Fruit fly (Drosophila melanogaster) whole organism, prepupa: Measurements from ENCODE around the gene GCS2alpha.

Experiments
- Blimp-1 ChIP-seq: fragments of 200-800 bp; sonication (Bioruptor generic); optimal IDR thresholded peaks from 3 replicates; lab custom pipeline; 2017; ENCODE audit warnings: missing biosample characterization, missing genetic modification characterization, mild to moderate bottlenecking, moderate library complexity, missing genetic modification reagents
- CG10631 ChIP-seq: fragments of 200-800 bp; sonication (Bioruptor generic); optimal IDR thresholded peaks from 2 replicates; lab custom pipeline; 2016; ENCODE audit warnings: missing biosample characterization, missing genetic modification characterization
- CG10669 ChIP-seq: fragments of 200-800 bp; sonication (Bioruptor generic); optimal IDR thresholded peaks from 3 replicates; lab custom pipeline; 2018; ENCODE audit warnings: missing biosample characterization, mild to moderate bottlenecking, missing genetic modification characterization, moderate library complexity
- CG11294 ChIP-seq: fragments of 200-800 bp; sonication (Bioruptor generic); IDR thresholded peaks from 2 replicates; pipeline ENCODE4 v1.3.6; 2022; ENCODE audit warnings: missing biosample characterization, missing genetic modification characterization
- CG11762 ChIP-seq: fragments of 200-800 bp; sonication (Bioruptor generic); optimal IDR thresholded peaks from 3 replicates; lab custom pipeline; 2016; ENCODE audit warnings: missing biosample characterization, missing genetic modification characterization; ENCODE audit not compliant: insufficient read depth
- CG11902 ChIP-seq: fragments of 200-800 bp; sonication (Bioruptor generic); optimal IDR thresholded peaks from 3 replicates; lab custom pipeline; 2016; ENCODE audit warnings: missing biosample characterization, missing genetic modification characterization
- CG15336 ChIP-seq: fragments of 200-800 bp; sonication (Bioruptor generic); IDR thresholded peaks from 2 replicates; pipeline ENCODE4 v1.3.6; 2022; ENCODE audit warnings: missing biosample characterization, missing genetic modification characterization
- CG1621 ChIP-seq: fragments of 200-800 bp; sonication (Bioruptor generic); optimal IDR thresholded peaks from 3 replicates; lab custom pipeline; 2018; ENCODE audit warnings: missing biosample characterization, mild to moderate bottlenecking, missing genetic modification characterization
- CG16779 ChIP-seq: fragments of 200-800 bp; sonication (Bioruptor generic); optimal IDR thresholded peaks from 3 replicates; lab custom pipeline; 2017; ENCODE audit warnings: missing biosample characterization, mild to moderate bottlenecking, missing genetic modification characterization
- CG3032 ChIP-seq: fragments of 200-800 bp; optimal IDR thresholded peaks from 2 replicates; lab custom pipeline; 2019; ENCODE audit warnings: missing biosample characterization, mild to moderate bottlenecking, missing genetic modification characterization, moderate library complexity
- CG31627 ChIP-seq: fragments of 200-800 bp; sonication (Bioruptor generic); optimal IDR thresholded peaks from 3 replicates; lab custom pipeline; 2016; ENCODE audit warnings: missing biosample characterization, missing genetic modification characterization
- CG32006 ChIP-seq: fragments of 200-800 bp; sonication (Bioruptor generic); optimal IDR thresholded peaks from 3 replicates; lab custom pipeline; 2017; ENCODE audit warnings: missing biosample characterization, mild to moderate bottlenecking, missing genetic modification characterization
- CG34406 ChIP-seq: fragments of 200-800 bp; sonication (Bioruptor generic); optimal IDR thresholded peaks from 3 replicates; lab custom pipeline; 2016; ENCODE audit warnings: missing biosample characterization, missing genetic modification characterization
- CG3919 ChIP-seq: fragments of 200-800 bp; sonication (Bioruptor generic); optimal IDR thresholded peaks from 3 replicates; lab custom pipeline; 2016; ENCODE audit warnings: missing biosample characterization, missing genetic modification characterization
- CG6163 ChIP-seq: fragments of 200-800 bp; sonication (Bioruptor generic); IDR thresholded peaks from 3 replicates; pipeline ENCODE4 v1.3.6; 2022; ENCODE audit warnings: missing biosample characterization, missing genetic modification characterization
- CG6276 ChIP-seq: fragments of 200-800 bp; sonication (Bioruptor generic); optimal IDR thresholded peaks from 2 replicates; lab custom pipeline; 2017; ENCODE audit warnings: missing biosample characterization, mild to moderate bottlenecking, missing genetic modification characterization
- CG6808 ChIP-seq: fragments of 200-800 bp; sonication (Bioruptor generic); optimal IDR thresholded peaks from 3 replicates; lab custom pipeline; 2017; ENCODE audit warnings: missing biosample characterization, missing genetic modification characterization, mild to moderate bottlenecking, moderate library complexity, missing genetic modification reagents
- CG6854 ChIP-seq: fragments of 200-800 bp; sonication (Bioruptor generic); optimal IDR thresholded peaks from 2 replicates; lab custom pipeline; 2017; ENCODE audit warnings: missing biosample characterization, mild to moderate bottlenecking, missing genetic modification characterization
- CG7368 ChIP-seq: fragments of 200-800 bp; sonication (Bioruptor generic); optimal IDR thresholded peaks from 3 replicates; lab custom pipeline; 2016; ENCODE audit warnings: missing biosample characterization, missing genetic modification characterization
- CG8119 ChIP-seq: fragments of 200-800 bp; sonication (Bioruptor generic); IDR thresholded peaks from 3 replicates; pipeline ENCODE4 v1.3.6; 2022; ENCODE audit warnings: missing biosample characterization, missing genetic modification characterization
- CG8319 ChIP-seq: fragments of 200-800 bp; sonication (Bioruptor generic); optimal IDR thresholded peaks from 3 replicates; lab custom pipeline; 2016; ENCODE audit warnings: missing biosample characterization, missing genetic modification characterization
- CG8632 ChIP-seq: fragments of 200-800 bp; sonication (Bioruptor generic); optimal IDR thresholded peaks from 3 replicates; lab custom pipeline; 2016; ENCODE audit warnings: missing biosample characterization, missing genetic modification characterization
- CG9139 ChIP-seq: fragments of 200-800 bp; sonication (Bioruptor generic); optimal IDR thresholded peaks from 3 replicates; lab custom pipeline; 2017; ENCODE audit warnings: missing biosample characterization, mild to moderate bottlenecking, missing genetic modification characterization
- Eip75B ChIP-seq: fragments of 200-800 bp; sonication (Bioruptor generic); optimal IDR thresholded peaks from 3 replicates; lab custom pipeline; 2016; ENCODE audit warnings: missing biosample characterization, missing genetic modification characterization
- Eip78C ChIP-seq: fragments of 200-800 bp; sonication (Bioruptor generic); peaks from one replicate; lab custom pipeline; 2016; ENCODE audit warnings: missing biosample characterization, missing genetic modification characterization
- Eip93F ChIP-seq: fragments of 200-800 bp; sonication (Bioruptor generic); optimal IDR thresholded peaks from 2 replicates; lab custom pipeline; 2016; ENCODE audit warnings: missing biosample characterization, mild to moderate bottlenecking, missing genetic modification characterization
- Ets21C ChIP-seq: fragments of 200-800 bp; sonication (Bioruptor generic); optimal IDR thresholded peaks from 3 replicates; lab custom pipeline; 2016; ENCODE audit warnings: missing biosample characterization, missing genetic modification characterization
- Ets96B ChIP-seq: fragments of 200-800 bp; optimal IDR thresholded peaks from 2 replicates; lab custom pipeline; 2019; ENCODE audit warnings: missing biosample characterization, mild to moderate bottlenecking, missing genetic modification characterization, moderate library complexity
- Hr38 ChIP-seq: sonication (Bioruptor generic); optimal IDR thresholded peaks from 2 replicates; lab custom pipeline; 2016; ENCODE audit warnings: missing biosample characterization, missing genetic modification characterization
- Hr39 ChIP-seq: fragments of 200-800 bp; sonication (Bioruptor generic); optimal IDR thresholded peaks from 2 replicates; lab custom pipeline; 2016; ENCODE audit warnings: missing biosample characterization, missing genetic modification characterization
- Hr4 ChIP-seq: fragments of 200-800 bp; sonication (Bioruptor generic); optimal IDR thresholded peaks from 3 replicates; lab custom pipeline; 2016; ENCODE audit warnings: missing biosample characterization, missing genetic modification characterization
- Lpt ChIP-seq: fragments of 200-800 bp; sonication (Bioruptor generic); optimal IDR thresholded peaks from 3 replicates; lab custom pipeline; 2016; ENCODE audit warnings: missing biosample characterization, missing genetic modification characterization
- Met ChIP-seq: fragments of 200-800 bp; sonication (Bioruptor generic); optimal IDR thresholded peaks from 3 replicates; lab custom pipeline; 2016; ENCODE audit warnings: missing biosample characterization, missing genetic modification characterization
- OdsH ChIP-seq: fragments of 200-800 bp; sonication (Bioruptor generic); optimal IDR thresholded peaks from 3 replicates; lab custom pipeline; 2016; ENCODE audit warnings: missing biosample characterization, missing genetic modification characterization
- Sox102F ChIP-seq: fragments of 200-800 bp; sonication (Bioruptor generic); optimal IDR thresholded peaks from 2 replicates; lab custom pipeline; 2016; ENCODE audit warnings: missing biosample characterization, mild to moderate bottlenecking, missing genetic modification characterization
- Sox14 ChIP-seq: fragments of 200-800 bp; sonication (Bioruptor generic); optimal IDR thresholded peaks from 3 replicates; lab custom pipeline; 2016; ENCODE audit warnings: missing biosample characterization, missing genetic modification characterization
- Sox15 ChIP-seq: fragments of 200-800 bp; sonication (Bioruptor generic); optimal IDR thresholded peaks from 3 replicates; lab custom pipeline; 2016; ENCODE audit warnings: missing biosample characterization, missing genetic modification characterization
- achi ChIP-seq: fragments of 200-800 bp; sonication (Bioruptor generic); optimal IDR thresholded peaks from 3 replicates; lab custom pipeline; 2016; ENCODE audit warnings: missing biosample characterization, missing genetic modification characterization
- dac ChIP-seq: fragments of 200-800 bp; sonication (Bioruptor generic); optimal IDR thresholded peaks from 2 replicates; lab custom pipeline; 2017; ENCODE audit warnings: missing biosample characterization, mild to moderate bottlenecking, missing genetic modification characterization
- esn ChIP-seq: fragments of 200-800 bp; sonication (Bioruptor generic); optimal IDR thresholded peaks from 2 replicates; lab custom pipeline; 2016; ENCODE audit warnings: missing biosample characterization, mild to moderate bottlenecking, missing genetic modification characterization, moderate library complexity
- fd59A ChIP-seq: fragments of 200-800 bp; sonication (Bioruptor generic); optimal IDR thresholded peaks from 2 replicates; lab custom pipeline; 2017; ENCODE audit warnings: missing biosample characterization, mild to moderate bottlenecking, missing genetic modification characterization, missing genetic modification reagents
- fd85E ChIP-seq: fragments of 200-800 bp; sonication (Bioruptor generic); optimal IDR thresholded peaks from 3 replicates; lab custom pipeline; 2016; ENCODE audit warnings: missing biosample characterization, missing genetic modification characterization
- lz ChIP-seq: fragments of 200-800 bp; sonication (Bioruptor generic); optimal IDR thresholded peaks from 3 replicates; lab custom pipeline; 2016; ENCODE audit warnings: missing biosample characterization, missing genetic modification characterization
- net ChIP-seq: fragments of 200-800 bp; sonication (Bioruptor generic); optimal IDR thresholded peaks from 3 replicates; lab custom pipeline; 2016; ENCODE audit warnings: missing biosample characterization, missing genetic modification characterization
- pdm3 ChIP-seq: fragments of 200-800 bp; sonication (Bioruptor generic); optimal IDR thresholded peaks from 3 replicates; lab custom pipeline; 2016; ENCODE audit warnings: missing biosample characterization, missing genetic modification characterization
- salr ChIP-seq, 2 experiments: fragments of 200-800 bp; sonication (Bioruptor generic); optimal IDR thresholded peaks; 3 replicates each; lab custom pipeline; 2016 to 2018; ENCODE audit warnings: missing biosample characterization in 2 of 2, missing genetic modification characterization in 2 of 2, mild to moderate bottlenecking in 1 of 2
- spab ChIP-seq: fragments of 200-800 bp; sonication (Bioruptor generic); optimal IDR thresholded peaks from 2 replicates; lab custom pipeline; 2017; ENCODE audit warnings: missing biosample characterization, mild to moderate bottlenecking, missing genetic modification characterization, missing genetic modification reagents
- ss ChIP-seq, 2 experiments: fragments of 200-800 bp; sonication (Bioruptor generic); optimal IDR thresholded peaks; 2 replicates in 1 of 2; 3 replicates in 1 of 2; lab custom pipeline; 2017 to 2018; ENCODE audit warnings: mild to moderate bottlenecking in 2 of 2, missing biosample characterization in 2 of 2, missing genetic modification characterization in 2 of 2, moderate library complexity in 1 of 2
- svp ChIP-seq: fragments of 200-800 bp; sonication (Bioruptor generic); peaks from one replicate; lab custom pipeline; 2016; ENCODE audit warnings: missing biosample characterization, missing genetic modification characterization
- topi ChIP-seq: fragments of 200-800 bp; sonication (Bioruptor generic); optimal IDR thresholded peaks from 3 replicates; lab custom pipeline; 2016; ENCODE audit warnings: missing biosample characterization, missing genetic modification characterization
- vri ChIP-seq: fragments of 200-800 bp; sonication (Bioruptor generic); optimal IDR thresholded peaks from 3 replicates; lab custom pipeline; 2016; ENCODE audit warnings: missing biosample characterization, mild to moderate bottlenecking, missing genetic modification characterization

Gene GCS2alpha

DNA sequence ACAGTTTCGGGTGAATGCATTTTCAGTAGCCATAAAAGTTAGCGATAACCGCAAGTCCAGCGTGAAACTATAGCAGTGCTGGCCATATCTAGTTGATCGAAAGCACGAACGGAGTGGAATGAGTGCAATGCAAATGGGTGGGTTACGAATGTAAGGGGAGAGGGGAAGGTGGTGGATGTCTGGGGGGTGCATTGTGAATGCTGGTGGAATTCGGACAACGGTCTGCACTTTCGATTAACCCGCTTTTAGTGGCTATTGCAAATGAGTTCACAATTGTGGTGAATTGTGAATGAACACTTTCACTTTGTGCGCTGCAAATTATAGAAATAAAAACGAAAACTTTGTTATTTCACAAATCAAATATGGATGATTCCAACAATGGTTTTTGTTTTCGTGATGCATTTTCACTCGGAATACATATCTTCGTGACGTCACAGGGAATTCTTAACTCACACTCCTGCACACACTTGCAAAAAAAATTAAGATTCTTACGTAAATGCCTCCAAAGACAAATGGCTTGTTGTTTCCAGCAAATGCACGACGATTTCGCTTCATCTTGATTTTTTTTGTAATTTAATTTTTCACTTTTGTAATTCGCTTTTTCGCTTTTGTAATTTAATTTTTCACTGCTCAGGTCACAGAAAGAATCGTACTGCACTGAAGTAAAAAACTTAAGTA lies 24.6 kb upstream of the GCS2alpha start, which contains the start of gene DIP1:
TSS of gene DIP1 (minus strand) at position 667 of the 678 bp plus-strand sequence.
- TF ChIP-seq CG3032 (tag; lab: Kevin White, UChicago) (peak; percentile 7), achi (peak; percentile 61), CG6163 (GFP tag; lab: Robert Waterston, UW) (peak; percentile 75), CG8632 (peak; percentile 51), Sox14 (peak; percentile 78), topi (GFP tag; lab: Kevin White, UChicago) (peak; percentile 77), Hr4 (GFP tag; lab: Kevin White, UChicago) (peak; percentile 33), CG10669 (GFP tag; lab: Kevin White, UChicago) (peak; percentile 61), CG32006 (GFP tag; lab: Kevin White, UChicago) (peak; percentile 59), pdm3 (GFP tag; lab: Kevin White, UChicago) (peak; percentile 84), Lpt (peak; percentile 42), Ets21C (GFP tag; lab: Kevin White, UChicago) (peak; percentile 27), esn (GFP tag; lab: Kevin White, UChicago) (peak; percentile 80), CG10631 (peak; percentile 55), CG9139 (peak; percentile 5), CG11762 (GFP tag; lab: Kevin White, UChicago) (peak; percentile 39), CG8319 (GFP tag; lab: Kevin White, UChicago) (peak; percentile 3), svp (GFP tag; lab: Kevin White, UChicago) (peak; percentile 88), CG6276 (peak; percentile 14), CG34406 (GFP tag; lab: Kevin White, UChicago) (peak; percentile 46), ss (GFP tag; optimal IDR thresholded peaks at IDR 0.05; lab: Kevin White, UChicago) (peak; percentile 43 to 51), OdsH (GFP tag; lab: Kevin White, UChicago) (peak; percentile 60), lz (peak; percentile 65), Blimp-1 (GFP tag; lab: Kevin White, UChicago) (peak; percentile 47), CG6854 (GFP tag; lab: Kevin White, UChicago) (peak; percentile 59), CG11294 (no peak), fd85E (peak; percentile 8), net (GFP tag; lab: Kevin White, UChicago) (peak; percentile 75), CG31627 (GFP tag; lab: Kevin White, UChicago) (peak; percentile 56), Hr38 (GFP tag; lab: Kevin White, UChicago) (no peak), Eip78C (GFP tag; lab: Kevin White, UChicago) (peak; percentile 94), CG8119 (GFP tag; lab: Robert Waterston, UW) (peak; percentile 43; the same call in 2 of the 3 replicates), CG6808 (GFP tag; lab: Kevin White, UChicago) (peak; percentile 30), Eip75B (GFP tag; lab: Kevin White, UChicago) (peak; percentile 73), Eip93F (GFP tag; lab: Kevin White, UChicago) (no peak), CG11902 (GFP tag; lab: Kevin White, UChicago) (no peak), CG3919 (GFP tag; lab: Kevin White, UChicago) (peak; percentile 75), CG16779 (peak; percentile 49), Ets96B (tag; lab: Kevin White, UChicago) (peak; percentile 61), Sox102F (GFP tag; lab: Kevin White, UChicago) (peak; percentile 83), CG1621 (tag; lab: Kevin White, UChicago) (peak; percentile 25), vri (GFP tag; lab: Kevin White, UChicago) (peak; percentile 78), Sox15 (no peak), Met (GFP tag; lab: Kevin White, UChicago) (peak; percentile 72), dac (no peak), fd59A (GFP tag; lab: Kevin White, UChicago) (no peak), CG7368 (GFP tag; lab: Kevin White, UChicago) (peak; percentile 58), CG15336 (GFP tag; lab: Robert Waterston, UW) (peak; percentile 59; the same call in 1 of the 2 replicates), spab (GFP tag; lab: Kevin White, UChicago) (peak; percentile 40), Hr39 (GFP tag; lab: Kevin White, UChicago) (peak; percentile 62), salr (GFP tag; optimal IDR thresholded peaks at IDR 0.05; lab: Kevin White, UChicago) (peak in 1 of 2 experiments; percentile 46)
